Worm (Caenorhabditis elegans): ENCODE data around the gene M03B6.4.
A peak's percentile ranks its signal among the peaks of the same experiment; 100 is the strongest.

Gene M03B6.4

DNA sequence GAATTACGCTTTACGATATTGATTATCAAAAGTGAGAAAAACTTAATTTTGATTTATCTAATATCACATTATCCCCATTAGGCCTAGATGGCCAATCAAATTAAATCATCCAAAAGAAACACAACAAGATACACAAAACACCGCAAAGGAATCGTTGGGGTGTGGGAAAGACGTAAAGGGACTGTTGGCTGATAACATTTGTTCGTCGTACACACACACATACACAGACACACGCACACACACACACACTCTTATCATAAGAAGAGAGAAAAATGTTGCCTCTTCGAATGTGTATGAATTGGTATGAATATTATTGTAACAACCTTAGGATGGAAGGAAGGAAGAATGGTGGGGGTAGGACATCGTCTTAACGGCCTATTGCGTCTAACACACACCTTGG lies 26.5 kb downstream of the M03B6.4 start:
- TF ChIP-seq pqm-1 (tag; optimal IDR thresholded peaks at IDR 0.05) (peak; percentile 73), mml-1 (tag; optimal IDR thresholded peaks at IDR 0.05) (no peak), unc-39 (tag; optimal IDR thresholded peaks at IDR 0.05) (no peak), elt-2 (tag; optimal IDR thresholded peaks at IDR 0.05) (peak; percentile 80), jun-1 (tag; optimal IDR thresholded peaks at IDR 0.05) (peak; percentile 12), pha-4 (tag; optimal IDR thresholded peaks at IDR 0.05) (peak; percentile 72)

DNA sequence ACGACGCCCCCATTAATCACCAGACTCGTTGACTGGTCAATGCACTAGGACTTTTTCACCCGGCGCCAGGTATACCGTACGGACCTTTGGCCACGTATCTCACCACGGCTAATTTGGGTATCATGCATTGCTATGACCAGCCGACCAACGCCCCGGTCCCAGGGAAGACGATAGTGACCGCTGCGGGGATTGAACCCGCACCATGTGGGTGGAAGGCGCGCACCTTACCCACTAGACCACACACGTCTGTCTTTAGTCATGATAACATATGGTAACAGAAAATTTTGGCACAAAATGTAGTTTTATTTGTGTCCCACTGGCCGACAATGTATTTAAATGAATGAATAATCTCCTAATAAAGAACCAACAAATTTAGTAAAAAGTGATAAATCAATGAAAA lies 27.6 kb downstream of the M03B6.4 start:
- no peak for TF ChIP-seq elt-1 (tag; optimal IDR thresholded peaks at IDR 0.05)
- no peak for TF ChIP-seq ztf-11 (tag; optimal IDR thresholded peaks at IDR 0.05)
- no peak for TF ChIP-seq lsy-12 (tag; optimal IDR thresholded peaks at IDR 0.05)
- no peak for TF ChIP-seq nhr-23 (tag; optimal IDR thresholded peaks at IDR 0.05)
- no peak for TF ChIP-seq egl-5 (tag; optimal IDR thresholded peaks at IDR 0.05)
- TF ChIP-seq mdl-1 (tag; optimal IDR thresholded peaks at IDR 0.05) = no peak
- TF ChIP-seq lin-15B (tag; optimal IDR thresholded peaks at IDR 0.05) = no peak

DNA sequence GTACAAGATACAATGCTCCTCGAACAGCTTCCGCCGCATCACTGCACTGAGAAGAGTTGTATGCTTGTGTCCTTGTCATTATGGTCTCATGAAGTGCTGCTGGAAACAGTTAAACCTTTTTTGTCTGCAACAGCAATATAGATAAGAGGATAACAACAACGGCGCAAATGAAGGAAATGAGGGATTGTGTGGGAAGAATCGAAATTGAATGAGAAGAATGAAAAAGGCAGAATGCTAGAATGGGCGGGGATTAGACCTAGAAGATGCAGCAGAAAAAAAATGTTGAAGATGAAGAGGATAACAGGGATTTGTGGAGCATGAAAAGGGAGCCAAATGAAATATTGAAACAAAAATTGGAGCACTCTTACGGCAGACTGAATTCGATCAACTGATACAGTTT lies 34.6 kb downstream of the M03B6.4 start, which contains the start of gene sra-37:
sra-37 (minus strand) TSS at position 101 of the 400 bp plus-strand sequence.
- no peak for TF ChIP-seq nfya-1 (tag; optimal IDR thresholded peaks at IDR 0.05; ENCODE audit: insufficient read depth)
- no peak for TF ChIP-seq nhr-28 (tag; optimal IDR thresholded peaks at IDR 0.05)
- no peak for TF ChIP-seq nhr-67 (tag; optimal IDR thresholded peaks at IDR 0.05)
- no peak for TF ChIP-seq lin-39 (tag; optimal IDR thresholded peaks at IDR 0.05)

DNA sequence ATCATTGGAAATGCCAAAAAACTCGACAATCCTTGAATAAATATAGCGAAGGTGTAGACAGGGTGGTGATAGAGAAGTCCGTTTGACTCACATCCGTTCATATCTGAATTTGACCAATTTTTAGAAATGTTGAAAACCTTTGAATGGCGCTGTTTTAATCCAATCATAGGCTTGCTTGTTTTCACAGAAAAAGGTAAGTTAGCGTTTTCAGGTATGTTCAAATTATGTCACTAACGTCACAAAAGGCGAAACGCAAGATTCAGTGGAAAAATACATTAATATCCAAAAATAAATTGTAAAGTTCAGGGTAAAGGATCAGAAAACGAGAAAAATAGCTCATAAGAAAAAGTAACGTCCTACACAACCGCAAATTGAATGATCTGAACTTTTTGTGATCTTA lies 41.4 kb downstream of the M03B6.4 start, which contains the start of gene sra-38:
sra-38 (minus strand) TSS at position 101 of the 400 bp plus-strand sequence.
- TF ChIP-seq fkh-2 (tag; optimal IDR thresholded peaks at IDR 0.05) = no peak
- TF ChIP-seq ceh-28 (tag; optimal IDR thresholded peaks at IDR 0.05) = no peak
- no peak for TF ChIP-seq nhr-43 (tag; optimal IDR thresholded peaks at IDR 0.05; ENCODE audit: poor library complexity, severe bottlenecking)
- no peak for TF ChIP-seq nhr-25 (tag; optimal IDR thresholded peaks at IDR 0.05)
- TF ChIP-seq mdl-1 (tag; optimal IDR thresholded peaks at IDR 0.05) = no peak
- no peak for TF ChIP-seq nhr-67 (tag; optimal IDR thresholded peaks at IDR 0.05)
- TF ChIP-seq ztf-11 (tag; optimal IDR thresholded peaks at IDR 0.05) = no peak
- TF ChIP-seq R02D3.7 (tag; optimal IDR thresholded peaks at IDR 0.05) = no peak
- TF ChIP-seq nhr-76 (tag; optimal IDR thresholded peaks at IDR 0.05) = no peak
- no peak for TF ChIP-seq sea-2 (GFP tag; optimal IDR thresholded peaks at IDR 0.05)
- no peak for TF ChIP-seq lsy-12 (tag; optimal IDR thresholded peaks at IDR 0.05)
- no peak for TF ChIP-seq nhr-77 (tag; optimal IDR thresholded peaks at IDR 0.05)
- TF ChIP-seq fos-1 (tag; optimal IDR thresholded peaks at IDR 0.05) = no peak
- TF ChIP-seq ama-1 (optimal IDR thresholded peaks at IDR 0.05) = no peak
- TF ChIP-seq jun-1 (tag; optimal IDR thresholded peaks at IDR 0.05) = no peak
- TF ChIP-seq nhr-23 (tag; optimal IDR thresholded peaks at IDR 0.05) = no peak
- no peak for TF ChIP-seq tbx-2 (tag; optimal IDR thresholded peaks at IDR 0.05)
- TF ChIP-seq nhr-12 (tag; optimal IDR thresholded peaks at IDR 0.05) = no peak

DNA sequence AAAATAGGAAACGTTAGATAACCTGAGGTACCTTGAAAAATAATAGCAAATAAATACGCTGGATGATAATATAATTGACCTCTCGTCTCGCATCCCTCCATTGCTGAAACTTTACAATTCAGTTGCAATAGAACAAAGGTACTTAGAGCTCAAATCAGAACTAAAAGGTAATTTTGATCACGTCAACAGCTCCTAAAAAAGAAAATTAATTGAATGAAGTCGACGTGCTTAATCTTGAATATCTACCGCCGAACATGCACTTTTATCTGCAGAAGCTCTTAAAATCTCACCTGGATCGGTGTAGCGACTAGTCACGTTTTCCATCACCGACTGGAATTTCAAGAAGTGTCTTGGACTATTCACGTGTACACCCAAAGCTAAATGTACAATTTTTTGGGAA lies 44.7 kb downstream of the M03B6.4 start, which contains the start of gene sra-39:
sra-39 (minus strand) TSS at position 101 of the 400 bp plus-strand sequence.
- TF ChIP-seq mml-1 (tag; optimal IDR thresholded peaks at IDR 0.05) (no peak), fos-1 (tag; optimal IDR thresholded peaks at IDR 0.05) (no peak), pha-4 (tag; optimal IDR thresholded peaks at IDR 0.05) (no peak), nhr-28 (tag; optimal IDR thresholded peaks at IDR 0.05) (no peak), lin-39 (tag; optimal IDR thresholded peaks at IDR 0.05) (no peak), mdl-1 (tag; optimal IDR thresholded peaks at IDR 0.05) (no peak), ZK546.5 (tag; optimal IDR thresholded peaks at IDR 0.05) (no peak), elt-1 (tag; optimal IDR thresholded peaks at IDR 0.05) (no peak), aly-2 (tag; optimal IDR thresholded peaks at IDR 0.05) (no peak)

DNA sequence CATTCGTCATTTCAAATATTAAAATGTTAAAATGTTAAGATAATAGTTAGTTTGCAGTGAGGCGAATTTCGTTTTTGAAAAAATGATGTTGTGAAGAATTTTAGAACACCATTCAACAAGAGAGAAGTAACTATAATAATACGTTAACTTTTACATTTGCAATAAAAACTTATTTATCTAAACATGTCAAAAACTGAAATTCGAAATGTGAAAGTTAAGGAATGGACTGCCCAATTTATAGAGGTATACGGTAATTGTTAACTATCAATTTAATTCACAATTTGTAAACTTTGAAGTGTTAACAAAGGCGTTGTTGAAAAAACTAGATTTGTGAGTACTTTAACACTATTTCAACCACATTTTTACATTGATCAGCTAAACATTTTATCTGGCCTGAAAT lies 45.1 kb downstream of the M03B6.4 start:
- TF ChIP-seq nhr-237 (tag; optimal IDR thresholded peaks at IDR 0.05) (no peak), unc-39 (tag; optimal IDR thresholded peaks at IDR 0.05) (no peak), skn-1 (tag; optimal IDR thresholded peaks at IDR 0.05) (no peak), zag-1 (tag; optimal IDR thresholded peaks at IDR 0.05) (no peak), nfya-1 (tag; optimal IDR thresholded peaks at IDR 0.05; ENCODE audit: insufficient read depth) (no peak), lin-15B (tag; optimal IDR thresholded peaks at IDR 0.05) (no peak), snpc-4 (tag; optimal IDR thresholded peaks at IDR 0.05) (no peak), elt-2 (tag; optimal IDR thresholded peaks at IDR 0.05) (no peak), mml-1 (tag; optimal IDR thresholded peaks at IDR 0.05) (no peak), ceh-82 (tag; optimal IDR thresholded peaks at IDR 0.05) (no peak), unc-62 (GFP tag; optimal IDR thresholded peaks at IDR 0.05) (no peak), pqm-1 (tag; optimal IDR thresholded peaks at IDR 0.05) (no peak), nhr-77 (tag; optimal IDR thresholded peaks at IDR 0.05) (no peak), nhr-25 (tag; optimal IDR thresholded peaks at IDR 0.05) (no peak)
